Fruit fly (Drosophila melanogaster) whole organism: ENCODE measurements around the gene Spag1.

ENCODE experiments used
- CG8478 ChIP-seq: fragments of >200 bp; optimal IDR thresholded peaks from 2 replicates; lab custom pipeline; 2018; ENCODE audit warnings: inconsistent platforms
- Dll ChIP-seq: fragments of >200 bp; optimal IDR thresholded peaks from 2 replicates; lab custom pipeline; 2017
- EcR ChIP-seq, 2 experiments: fragments of >200 bp; optimal IDR thresholded peaks; 2 replicates each; lab custom pipeline; 2017; ENCODE audit warnings: missing biosample characterization in 2 of 2, missing genetic modification characterization in 2 of 2, missing genetic modification reagents in 2 of 2
- pan ChIP-seq: fragments of >200 bp; optimal IDR thresholded peaks from 2 replicates; lab custom pipeline; 2017
- psq ChIP-seq: fragments of >200 bp; optimal IDR thresholded peaks from 2 replicates; lab custom pipeline; 2017
- usp ChIP-seq: fragments of >200 bp; optimal IDR thresholded peaks from 2 replicates; lab custom pipeline; 2017; ENCODE audit warnings: missing biosample characterization, missing genetic modification characterization, mixed read lengths

Spag1 gene

DNA sequence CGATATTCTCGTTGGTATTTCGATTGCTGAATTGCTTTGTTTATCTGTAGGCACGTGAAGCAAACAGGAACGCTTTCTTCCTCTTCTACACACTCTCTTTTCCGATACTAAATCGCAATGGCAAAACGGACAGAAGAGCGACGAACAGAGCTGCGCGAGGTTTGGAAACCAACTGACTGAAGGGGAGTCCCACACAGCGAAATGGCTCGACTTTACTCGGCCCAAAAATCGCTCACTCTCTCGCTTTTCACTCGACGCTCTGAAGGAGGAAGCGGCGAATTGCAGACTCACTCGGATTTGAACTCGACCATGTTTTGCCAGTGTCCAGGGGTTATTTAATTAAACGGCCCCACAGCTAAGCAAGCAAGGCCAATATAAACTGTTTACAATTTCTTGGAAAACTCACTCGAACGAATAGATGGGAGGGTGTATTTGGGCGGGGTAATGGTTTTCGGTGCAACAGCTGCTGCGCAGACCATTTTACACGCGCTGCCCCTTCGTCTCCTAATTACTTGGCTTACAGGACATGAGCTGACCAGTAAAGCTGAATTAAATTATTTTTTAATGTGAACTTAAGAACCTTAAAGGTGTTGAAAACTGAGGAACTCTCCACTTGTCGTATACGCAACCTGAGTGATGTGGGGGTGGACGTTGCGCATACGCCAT lies 10.8 kb downstream of the Spag1 start, which contains the start of gene CG6330:
CG6330 (minus strand) TSS at position 178 of the 666 bp plus-strand sequence.
- TF ChIP-seq EcR (GFP tag; optimal IDR thresholded peaks at IDR 0.05; lab: Kevin White, UChicago) = no peak
- no peak for TF ChIP-seq Dll (lab: Kevin White, UChicago)
- no peak for TF ChIP-seq CG8478
- TF ChIP-seq psq (lab: Kevin White, UChicago) = no peak
- TF ChIP-seq pan (lab: Kevin White, UChicago) = no peak
- no peak for TF ChIP-seq usp (GFP tag; lab: Kevin White, UChicago)

DNA sequence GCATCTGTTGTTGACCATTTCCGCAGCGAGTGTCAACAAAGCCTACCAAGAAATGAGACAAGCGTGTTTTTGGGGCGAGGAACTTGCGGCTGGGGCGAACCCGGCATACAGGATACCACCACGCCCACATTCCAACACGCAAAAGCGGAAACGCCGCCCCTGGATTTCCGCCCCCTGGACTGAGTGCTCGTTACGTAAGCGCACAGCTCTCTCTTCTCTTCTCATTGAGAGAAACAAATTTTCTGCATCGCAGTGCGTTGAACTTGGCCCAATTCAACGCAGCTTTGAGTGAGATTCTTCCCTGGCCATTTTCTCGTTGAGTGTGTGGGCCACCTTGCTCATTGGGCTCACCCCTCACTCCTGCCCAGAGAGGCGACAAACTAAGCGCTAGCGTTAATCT lies 12.9 kb downstream of the Spag1 start:
- peak in 1 of 2 experiments; percentile 62 for TF ChIP-seq EcR (GFP tag; optimal IDR thresholded peaks at IDR 0.05; lab: Kevin White, UChicago)
- TF ChIP-seq Dll (lab: Kevin White, UChicago) = no peak

DNA sequence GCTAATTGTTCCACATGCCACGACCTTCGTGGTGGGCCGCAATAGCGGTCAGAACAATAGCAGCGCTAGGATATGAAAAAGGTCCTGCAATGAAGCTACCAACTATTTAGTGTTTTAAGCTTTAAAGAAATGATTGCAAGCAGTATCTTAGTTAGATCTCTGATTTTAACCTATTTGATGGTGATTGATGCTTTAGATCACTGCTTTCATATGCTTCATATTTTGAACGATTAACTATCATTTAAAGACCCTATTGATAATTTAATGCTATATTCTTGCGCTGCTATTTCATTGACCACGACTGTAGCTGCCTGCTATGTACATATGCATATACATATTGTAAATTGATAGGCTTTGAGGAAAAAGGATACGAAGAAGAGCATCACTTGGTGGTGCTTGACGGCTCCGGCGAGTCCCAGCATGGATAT lies 16.1 kb downstream of the Spag1 start:
- no peak for TF ChIP-seq psq (lab: Kevin White, UChicago)
- TF ChIP-seq EcR (GFP tag; optimal IDR thresholded peaks at IDR 0.05; lab: Kevin White, UChicago) = no peak
- TF ChIP-seq pan (lab: Kevin White, UChicago) = no peak
- TF ChIP-seq Dll (lab: Kevin White, UChicago) = no peak
- no peak for TF ChIP-seq usp (GFP tag; lab: Kevin White, UChicago)
- TF ChIP-seq CG8478 = no peak

DNA sequence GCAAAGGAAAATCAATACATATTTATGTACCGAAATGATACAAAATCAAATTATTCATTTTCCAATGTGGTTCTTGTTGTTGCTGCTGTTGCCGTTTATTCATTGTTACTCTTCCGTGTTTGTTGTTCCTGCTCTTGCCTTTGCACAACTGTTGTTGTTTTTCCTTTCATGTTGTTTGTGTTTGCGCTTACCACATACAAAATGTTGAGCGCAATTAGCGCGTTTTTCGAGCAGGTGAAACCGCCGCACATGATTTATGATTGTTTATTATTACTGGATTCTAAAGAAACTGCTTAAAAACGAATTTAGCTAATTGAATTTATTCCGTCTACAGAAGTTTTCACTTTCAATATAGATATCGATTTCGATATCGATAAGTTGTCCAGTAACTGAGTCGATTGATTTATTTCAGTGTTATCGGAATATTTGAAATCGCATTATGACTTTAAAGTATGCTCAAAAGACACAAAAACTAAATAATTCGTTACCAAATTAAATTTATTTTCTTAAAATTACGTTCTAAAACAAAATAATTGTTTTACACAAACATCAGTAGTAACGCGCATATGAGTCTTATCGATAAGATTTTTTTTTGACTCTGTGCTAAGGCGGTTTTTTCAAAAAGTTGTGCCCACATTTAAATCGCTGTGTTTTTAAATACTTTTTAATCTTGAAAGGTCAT lies 17.0 kb downstream of the Spag1 start, which contains the start of gene Tsp97E:
Tsp97E (minus strand) TSS at position 366 of the 682 bp plus-strand sequence.
- TF ChIP-seq Dll (lab: Kevin White, UChicago) (no peak), EcR (GFP tag; optimal IDR thresholded peaks at IDR 0.05; lab: Kevin White, UChicago) (no peak), CG8478 (no peak), pan (lab: Kevin White, UChicago) (no peak), psq (lab: Kevin White, UChicago) (no peak), usp (GFP tag; lab: Kevin White, UChicago) (no peak)

DNA sequence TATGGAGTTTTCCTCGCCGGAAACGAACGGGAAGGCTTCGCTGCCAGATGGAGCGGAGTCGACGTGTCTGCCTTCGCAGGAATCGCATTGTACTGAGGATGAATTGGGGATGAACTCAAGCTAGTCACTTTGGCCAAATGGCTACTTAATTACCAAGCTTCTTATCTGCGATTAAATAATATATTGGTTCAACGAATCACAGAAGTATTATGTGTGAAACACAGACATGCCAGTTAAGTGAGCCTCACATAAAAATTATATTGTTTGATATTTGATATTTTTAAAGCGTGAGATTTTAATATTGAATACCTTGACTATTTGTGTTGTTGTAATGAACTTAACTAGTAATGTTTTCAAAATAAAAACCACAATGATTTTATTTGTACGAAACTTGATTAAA lies 18.8 kb downstream of the Spag1 start, which contains the start of gene Gr97a:
Gr97a (minus strand) TSS at position 101 of the 400 bp plus-strand sequence.
- no peak for TF ChIP-seq pan (lab: Kevin White, UChicago)
- TF ChIP-seq CG8478 = no peak
- no peak for TF ChIP-seq Dll (lab: Kevin White, UChicago)
- no peak for TF ChIP-seq usp (GFP tag; lab: Kevin White, UChicago)
- TF ChIP-seq EcR (GFP tag; optimal IDR thresholded peaks at IDR 0.05; lab: Kevin White, UChicago) = no peak
- TF ChIP-seq psq (lab: Kevin White, UChicago) = no peak

DNA sequence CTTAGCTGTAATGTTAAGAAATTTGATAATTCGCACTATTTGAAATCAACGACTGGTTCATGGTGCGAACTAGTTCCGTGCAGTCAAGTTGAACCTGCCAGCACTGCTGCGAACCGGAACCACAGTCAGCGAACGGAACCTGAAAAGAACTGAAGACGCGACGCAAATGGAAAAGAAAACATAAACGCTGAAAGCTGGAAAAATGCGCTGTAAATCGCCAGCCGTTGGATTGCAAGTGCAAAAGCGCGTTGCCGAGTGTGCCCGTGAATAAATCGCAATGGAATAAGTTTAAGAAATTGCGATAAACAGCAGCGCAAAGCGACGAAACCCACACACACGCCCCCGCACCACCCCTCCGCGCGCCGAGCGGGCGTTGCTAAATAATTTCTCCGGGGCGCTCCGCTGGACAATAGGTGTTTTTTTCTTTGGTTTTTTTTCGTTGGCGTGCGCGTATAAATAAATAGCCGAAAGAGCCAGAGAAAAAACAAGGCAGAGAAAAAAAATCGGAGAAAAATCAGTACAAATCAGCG lies 19.2 kb downstream of the Spag1 start, which contains the start of gene CG5521:
CG5521 (plus strand) TSS at position 137 of the 530 bp plus-strand sequence.
- TF ChIP-seq CG8478 (no peak), EcR (GFP tag; optimal IDR thresholded peaks at IDR 0.05; lab: Kevin White, UChicago) (no peak), pan (lab: Kevin White, UChicago) (no peak), Dll (lab: Kevin White, UChicago) (no peak), usp (GFP tag; lab: Kevin White, UChicago) (no peak)

DNA sequence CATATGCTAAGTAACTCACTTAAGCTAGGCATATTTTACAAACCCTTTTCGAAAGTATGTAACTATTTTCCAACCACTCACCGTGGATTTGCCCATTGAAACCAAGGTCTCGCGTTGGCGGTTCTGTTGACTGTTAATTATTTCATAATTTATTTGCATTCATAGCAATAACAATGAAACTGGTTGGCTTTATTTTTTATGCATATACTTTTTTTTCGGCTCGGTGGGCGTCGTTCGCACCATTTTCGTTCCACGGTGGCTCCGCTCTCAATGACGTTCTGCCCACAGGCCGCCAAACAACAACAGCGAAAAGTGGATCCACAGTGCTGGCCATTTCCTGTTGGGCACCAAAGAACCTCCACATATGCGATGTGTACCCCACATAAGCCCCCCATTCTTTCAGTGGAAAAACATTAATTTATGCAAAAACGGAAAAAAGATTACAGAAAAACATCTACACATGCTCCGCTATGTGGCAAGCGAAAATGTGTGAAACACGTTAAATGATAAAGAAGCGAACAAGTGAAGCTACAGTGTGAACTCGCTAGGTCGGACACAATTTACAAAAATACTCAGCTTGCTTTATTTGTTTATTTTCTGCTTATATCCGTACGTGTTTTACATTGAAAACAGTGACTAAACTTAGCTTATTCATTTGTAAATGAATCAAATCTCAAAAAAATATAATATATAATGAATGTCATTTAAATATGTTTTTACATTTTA lies 20.1 kb downstream of the Spag1 start:
- TF ChIP-seq EcR (GFP tag; optimal IDR thresholded peaks at IDR 0.05; lab: Kevin White, UChicago) = no peak

DNA sequence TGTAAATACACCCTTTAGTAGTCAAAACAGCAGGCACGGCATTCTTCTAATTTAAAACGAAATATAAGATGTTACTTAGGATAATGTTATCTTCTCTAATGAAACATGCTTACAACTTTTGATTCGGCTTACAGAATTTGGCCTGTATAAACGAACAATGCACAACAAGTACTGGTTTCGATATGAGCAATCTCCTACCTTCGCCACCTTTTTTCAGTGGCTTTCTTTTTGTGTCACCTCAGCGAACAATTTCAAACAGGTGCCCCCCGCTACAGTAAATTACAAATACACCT lies 20.6 kb downstream of the Spag1 start:
- no peak for TF ChIP-seq pan (lab: Kevin White, UChicago)
- no peak for TF ChIP-seq CG8478
- TF ChIP-seq usp (GFP tag; lab: Kevin White, UChicago) = no peak
- TF ChIP-seq psq (lab: Kevin White, UChicago) = no peak
- no peak for TF ChIP-seq EcR (GFP tag; optimal IDR thresholded peaks at IDR 0.05; lab: Kevin White, UChicago)
- no peak for TF ChIP-seq Dll (lab: Kevin White, UChicago)

DNA sequence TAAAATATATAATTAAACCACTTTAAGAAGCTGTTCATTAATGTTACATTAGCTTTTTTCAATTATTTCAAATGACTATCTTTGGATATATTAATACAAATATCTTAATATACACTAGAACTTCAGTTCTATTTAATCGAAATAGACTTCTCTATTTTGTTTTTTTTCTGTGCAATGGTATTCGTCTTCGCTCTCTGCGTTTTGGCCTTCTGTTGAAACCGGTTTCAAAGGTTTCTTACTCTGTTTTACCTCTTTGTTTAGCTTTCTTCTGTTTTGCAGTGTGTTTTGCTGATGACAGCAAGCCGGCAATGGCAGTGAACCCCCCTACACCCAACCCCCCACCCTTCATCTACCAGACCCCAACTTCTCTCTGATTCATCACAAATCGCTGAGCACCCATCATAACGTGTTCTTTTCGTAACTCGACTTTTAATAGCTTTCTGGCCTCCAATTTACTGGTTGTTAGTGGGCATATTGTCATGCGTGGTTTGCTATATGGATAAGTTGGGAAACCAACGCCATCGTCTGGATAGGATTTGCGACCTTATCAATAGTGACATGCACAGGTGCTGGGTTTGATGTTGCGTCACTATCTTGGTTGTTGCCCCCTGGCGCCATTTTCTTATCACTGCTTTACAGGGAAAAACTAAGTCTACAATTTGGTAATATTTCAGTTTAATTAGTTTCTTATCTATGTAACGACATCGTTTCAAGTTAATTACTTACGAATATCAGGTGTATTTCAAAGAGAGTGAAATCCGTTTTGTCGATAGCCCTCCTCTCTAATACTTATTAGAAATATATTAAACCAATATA lies 21.4 kb downstream of the Spag1 start:
- peak in 1 of 2 experiments; percentile 75 for TF ChIP-seq EcR (GFP tag; optimal IDR thresholded peaks at IDR 0.05; lab: Kevin White, UChicago)
- no peak for TF ChIP-seq pan (lab: Kevin White, UChicago)
- no peak for TF ChIP-seq usp (GFP tag; lab: Kevin White, UChicago)
- no peak for TF ChIP-seq CG8478
- TF ChIP-seq psq (lab: Kevin White, UChicago) = no peak
- no peak for TF ChIP-seq Dll (lab: Kevin White, UChicago)

DNA sequence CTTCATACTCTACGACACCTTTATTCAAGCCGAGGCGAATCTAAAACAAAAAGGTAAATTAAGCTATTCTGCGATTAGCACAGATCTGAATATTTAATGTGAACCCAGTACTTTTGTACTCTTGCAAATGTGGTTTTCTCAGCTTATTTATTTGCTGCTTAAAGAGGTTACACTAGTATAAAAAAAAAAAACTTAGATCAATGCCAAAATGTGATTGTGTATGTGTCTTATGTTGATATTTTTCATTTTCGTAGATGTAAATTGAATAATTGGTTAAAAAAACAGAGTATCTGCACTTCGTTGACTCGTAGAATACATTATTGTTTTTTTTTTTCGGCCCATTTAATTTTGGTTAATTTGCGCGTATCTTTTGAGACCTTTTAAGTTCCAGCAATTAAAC lies 22.1 kb downstream of the Spag1 start:
- TF ChIP-seq EcR (GFP tag; optimal IDR thresholded peaks at IDR 0.05; lab: Kevin White, UChicago) = no peak
- no peak for TF ChIP-seq psq (lab: Kevin White, UChicago)

DNA sequence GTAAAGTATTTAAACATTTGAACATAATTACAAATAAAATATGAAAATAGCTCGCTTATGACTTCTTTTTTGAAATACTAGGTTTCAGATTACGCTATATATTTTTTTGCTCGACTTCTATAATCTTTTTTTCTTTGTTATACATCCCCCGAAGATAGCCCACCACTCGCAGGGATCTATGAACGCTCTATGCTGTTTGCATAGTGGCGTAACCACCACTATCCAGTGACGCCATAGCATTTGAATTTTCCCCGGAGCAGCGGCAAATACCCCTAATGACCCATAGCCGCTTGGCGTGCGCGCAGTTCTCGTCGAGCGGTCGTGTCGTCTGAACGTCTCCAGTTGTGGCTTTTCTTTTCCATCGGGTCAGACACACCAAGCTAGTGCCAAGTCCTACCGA lies 30.6 kb downstream of the Spag1 start, which contains the start of the genes CG14253 and CG46313:
CG14253 (plus strand) TSS at position 301 of the 400 bp plus-strand sequence.
CG46313 (plus strand) TSS at position 301 of the 400 bp plus-strand sequence.
- no peak for TF ChIP-seq pan (lab: Kevin White, UChicago)
- TF ChIP-seq usp (GFP tag; lab: Kevin White, UChicago) = no peak
- TF ChIP-seq psq (lab: Kevin White, UChicago) = no peak
- no peak for TF ChIP-seq Dll (lab: Kevin White, UChicago)
- TF ChIP-seq CG8478 = no peak
- TF ChIP-seq EcR (GFP tag; optimal IDR thresholded peaks at IDR 0.05; lab: Kevin White, UChicago) = no peak
